Worm (Caenorhabditis elegans) whole organism, young adult: Measurements from ENCODE around the gene C25H3.15.

Experiments
- B0261.1 ChIP-seq: sonication (generic microtip); optimal IDR thresholded peaks from 2 replicates; lab custom pipeline; 2016; ENCODE audit warnings: mild to moderate bottlenecking, missing genetic modification characterization, moderate library complexity, missing compliant biosample characterization
- B0336.3 ChIP-seq: fragments of 200-800 bp; sonication (Bioruptor generic); IDR thresholded peaks from 2 replicates; pipeline ENCODE4 v1.3.6; 2022; ENCODE audit warnings: missing genetic modification characterization, missing compliant biosample characterization
- F23B12.7 ChIP-seq: sonication (generic microtip); optimal IDR thresholded peaks from 2 replicates; lab custom pipeline; 2017; ENCODE audit warnings: missing genetic modification characterization, mild to moderate bottlenecking, missing compliant biosample characterization, antibody characterized with exemption, moderate library complexity; ENCODE audit not compliant: insufficient read depth
- F49E8.2 ChIP-seq: sonication (generic microtip); optimal IDR thresholded peaks from 3 replicates; lab custom pipeline; 2017; ENCODE audit warnings: missing genetic modification characterization, mild to moderate bottlenecking, missing compliant biosample characterization, antibody characterized with exemption, moderate library complexity; ENCODE audit not compliant: insufficient read depth
- Y95B8A.8 ChIP-seq: fragments of 200-800 bp; sonication (Bioruptor generic); IDR thresholded peaks from 2 replicates; pipeline ENCODE4 v1.3.6; 2022; ENCODE audit warnings: missing genetic modification reagents, missing genetic modification characterization, missing compliant biosample characterization
- ama-1 ChIP-seq, 3 experiments: fragments of 150-350 bp in 1 of 3; sonication (generic microtip) in 2 of 3; optimal IDR thresholded peaks; 2 replicates each; lab custom pipeline; 2014 to 2018; ENCODE audit warnings: missing biosample characterization in 2 of 3, missing genetic modification characterization in 2 of 3, missing genetic modification reagents in 2 of 3
- aptf-3 ChIP-seq: fragments of 200-800 bp; sonication (Bioruptor generic); IDR thresholded peaks from 2 replicates; pipeline ENCODE4 v1.3.6; 2022; ENCODE audit warnings: missing genetic modification characterization, missing compliant biosample characterization
- atf-7 ChIP-seq: sonication (generic microtip); optimal IDR thresholded peaks from 2 replicates; lab custom pipeline; 2017; ENCODE audit warnings: mild to moderate bottlenecking, missing genetic modification characterization, missing compliant biosample characterization
- attf-5 ChIP-seq: fragments of 200-800 bp; sonication (Bioruptor generic); optimal IDR thresholded peaks from 2 replicates; lab custom pipeline; 2018; ENCODE audit warnings: mild to moderate bottlenecking, missing genetic modification characterization, missing compliant biosample characterization
- attf-6 ChIP-seq: fragments of 200-800 bp; sonication (Bioruptor generic); IDR thresholded peaks from 2 replicates; pipeline ENCODE4 v1.3.6; 2022; ENCODE audit warnings: missing genetic modification reagents, missing genetic modification characterization, missing compliant biosample characterization
- ccch-3 ChIP-seq: fragments of 200-800 bp; sonication (Bioruptor generic); optimal IDR thresholded peaks from 2 replicates; lab custom pipeline; 2018; ENCODE audit warnings: mild to moderate bottlenecking, missing genetic modification characterization, missing compliant biosample characterization
- cebp-1 ChIP-seq, 2 experiments: fragments of 200-800 bp in 1 of 2; sonication (Bioruptor generic) in 1 of 2; sonication (generic microtip) in 1 of 2; IDR thresholded peaks in 1 of 2; optimal IDR thresholded peaks in 1 of 2; 2 replicates each; pipeline versions ENCODE4 v1.3.6 to Lab custom; 2017 to 2022; ENCODE audit warnings: missing compliant biosample characterization in 2 of 2, missing genetic modification characterization in 2 of 2, mild to moderate bottlenecking in 1 of 2, missing genetic modification reagents in 1 of 2, moderate library complexity in 1 of 2
- cebp-2 ChIP-seq: fragments of 200-800 bp; sonication (Bioruptor generic); IDR thresholded peaks from 2 replicates; pipeline ENCODE4 v1.3.6; 2022; ENCODE audit warnings: missing genetic modification characterization, missing compliant biosample characterization
- ceh-100 ChIP-seq: fragments of 200-800 bp; sonication (Bioruptor generic); IDR thresholded peaks from 2 replicates; pipeline ENCODE4 v1.3.6; 2022; ENCODE audit warnings: missing genetic modification reagents, missing genetic modification characterization, missing compliant biosample characterization
- ceh-27 ChIP-seq: fragments of 200-800 bp; sonication (Bioruptor generic); optimal IDR thresholded peaks from 2 replicates; lab custom pipeline; 2018; ENCODE audit warnings: mild to moderate bottlenecking, missing genetic modification characterization, moderate library complexity, missing compliant biosample characterization
- ceh-79 ChIP-seq: sonication (generic microtip); optimal IDR thresholded peaks from 2 replicates; lab custom pipeline; 2017; ENCODE audit warnings: mild to moderate bottlenecking, missing genetic modification characterization, missing compliant biosample characterization
- chd-7 ChIP-seq: sonication (generic microtip); optimal IDR thresholded peaks from 2 replicates; lab custom pipeline; 2016; ENCODE audit warnings: mild to moderate bottlenecking, missing genetic modification characterization, moderate library complexity, missing compliant biosample characterization
- efl-1 ChIP-seq: fragments of 150-350 bp; optimal IDR thresholded peaks from 2 replicates; lab custom pipeline; 2014; ENCODE audit warnings: missing biosample characterization, missing genetic modification reagents, missing genetic modification characterization
- ets-4 ChIP-seq: fragments of 200-800 bp; sonication (Bioruptor generic); optimal IDR thresholded peaks from 2 replicates; lab custom pipeline; 2018; ENCODE audit warnings: mild to moderate bottlenecking, missing genetic modification characterization, missing compliant biosample characterization
- him-1 ChIP-seq: sonication (generic microtip); optimal IDR thresholded peaks from 2 replicates; lab custom pipeline; 2016; ENCODE audit warnings: missing genotype, missing genetic modification reagents, missing genetic modification characterization, missing compliant biosample characterization
- hlh-26 ChIP-seq: fragments of 200-800 bp; sonication (Bioruptor generic); conservative IDR thresholded peaks from 2 replicates; pipeline ENCODE4 v1.3.6; 2022; ENCODE audit warnings: missing genetic modification reagents, missing genetic modification characterization, missing compliant biosample characterization
- lin-26 ChIP-seq: fragments of 200-800 bp; sonication (Bioruptor generic); IDR thresholded peaks from 2 replicates; pipeline ENCODE4 v1.3.6; 2022; ENCODE audit warnings: missing genetic modification reagents, missing genetic modification characterization, missing compliant biosample characterization
- madf-10 ChIP-seq: sonication (generic microtip); optimal IDR thresholded peaks from 2 replicates; lab custom pipeline; 2016; ENCODE audit warnings: mild to moderate bottlenecking, missing genetic modification characterization, missing compliant biosample characterization
- madf-6 ChIP-seq: fragments of 200-800 bp; sonication (Bioruptor generic); IDR thresholded peaks from 2 replicates; pipeline ENCODE4 v1.3.6; 2022; ENCODE audit warnings: missing genetic modification reagents, missing genetic modification characterization, missing compliant biosample characterization
- madf-8 ChIP-seq: fragments of 200-800 bp; sonication (Bioruptor generic); conservative IDR thresholded peaks from 2 replicates; pipeline ENCODE4 v1.3.6; 2022; ENCODE audit warnings: missing genetic modification reagents, missing genetic modification characterization, missing compliant biosample characterization
- mcd-1 ChIP-seq: fragments of 200-800 bp; sonication (Bioruptor generic); IDR thresholded peaks from 2 replicates; pipeline ENCODE4 v1.3.6; 2022; ENCODE audit warnings: missing genetic modification reagents, missing genetic modification characterization, missing compliant biosample characterization
- nfyb-1 ChIP-seq: fragments of 200-800 bp; sonication (Bioruptor generic); IDR thresholded peaks from 2 replicates; pipeline ENCODE4 v1.3.6; 2022; ENCODE audit warnings: missing genetic modification reagents, missing genetic modification characterization, missing compliant biosample characterization
- nhr-120 ChIP-seq: fragments of 200-800 bp; sonication (Bioruptor generic); IDR thresholded peaks from 2 replicates; pipeline ENCODE4 v1.3.6; 2022; ENCODE audit warnings: missing genetic modification characterization, missing compliant biosample characterization
- nhr-80 ChIP-seq: sonication (generic microtip); optimal IDR thresholded peaks from 2 replicates; lab custom pipeline; 2016; ENCODE audit warnings: missing genetic modification characterization, missing compliant biosample characterization
- pbrm-1 ChIP-seq: fragments of 200-800 bp; sonication (Bioruptor generic); IDR thresholded peaks from 2 replicates; pipeline ENCODE4 v1.3.6; 2022; ENCODE audit warnings: missing genetic modification reagents, missing genetic modification characterization, missing compliant biosample characterization
- rec-8 ChIP-seq, 2 experiments: sonication (generic microtip); optimal IDR thresholded peaks; 2 replicates each; lab custom pipeline; 2016; ENCODE audit warnings: mild to moderate bottlenecking in 2 of 2, missing genetic modification characterization in 2 of 2, missing genetic modification reagents in 2 of 2, missing genotype in 2 of 2, missing biosample characterization in 1 of 2, missing compliant biosample characterization in 1 of 2, moderate library complexity in 1 of 2
- snpc-1.3 ChIP-seq: sonication (generic microtip); optimal IDR thresholded peaks from 2 replicates; lab custom pipeline; 2017; ENCODE audit warnings: missing genetic modification characterization, mild to moderate bottlenecking, missing compliant biosample characterization, antibody characterized with exemption, moderate library complexity, missing genotype, missing genetic modification reagents; ENCODE audit not compliant: insufficient read depth
- snpc-4 ChIP-seq, 5 experiments: fragments of 150-350 bp in 1 of 5; sonication (generic microtip) in 4 of 5; optimal IDR thresholded peaks; 2 replicates each; lab custom pipeline; 2014 to 2018; ENCODE audit warnings: missing genetic modification characterization in 5 of 5, missing biosample characterization in 3 of 5, antibody characterized with exemption in 2 of 5, mild to moderate bottlenecking in 2 of 5, missing compliant biosample characterization in 2 of 5, missing genotype in 2 of 5, moderate library complexity in 2 of 5, missing genetic modification reagents in 1 of 5
- somi-1 ChIP-seq: fragments of 200-800 bp; sonication (Bioruptor generic); optimal IDR thresholded peaks from 2 replicates; lab custom pipeline; 2018; ENCODE audit warnings: mild to moderate bottlenecking, missing genetic modification characterization, missing compliant biosample characterization
- sptf-2 ChIP-seq: fragments of 200-800 bp; sonication (Bioruptor generic); optimal IDR thresholded peaks from 2 replicates; lab custom pipeline; 2018; ENCODE audit warnings: mild to moderate bottlenecking, missing genetic modification characterization, missing compliant biosample characterization
- tbp1 ChIP-seq: fragments of 200-800 bp; sonication (Bioruptor generic); optimal IDR thresholded peaks from 2 replicates; lab custom pipeline; 2018; ENCODE audit warnings: mild to moderate bottlenecking, missing genetic modification characterization, missing compliant biosample characterization
- tlf-1 ChIP-seq: fragments of 200-800 bp; sonication (Bioruptor generic); optimal IDR thresholded peaks from 2 replicates; lab custom pipeline; 2018; ENCODE audit warnings: mild to moderate bottlenecking, missing genetic modification characterization, missing compliant biosample characterization
- xnd-1 ChIP-seq: sonication (generic microtip); optimal IDR thresholded peaks from 2 replicates; lab custom pipeline; 2016; ENCODE audit warnings: missing genotype, missing genetic modification reagents, missing genetic modification characterization, missing compliant biosample characterization
- ztf-26 ChIP-seq: sonication (generic microtip); optimal IDR thresholded peaks from 2 replicates; lab custom pipeline; 2017; ENCODE audit warnings: missing genetic modification characterization, missing compliant biosample characterization
- ztf-3 ChIP-seq: fragments of 200-800 bp; sonication (Bioruptor generic); optimal IDR thresholded peaks from 2 replicates; lab custom pipeline; 2018; ENCODE audit warnings: mild to moderate bottlenecking, missing genetic modification characterization, missing compliant biosample characterization
- ztf-6 ChIP-seq: fragments of 200-800 bp; sonication (Bioruptor generic); IDR thresholded peaks from 2 replicates; pipeline ENCODE4 v1.3.6; 2022; ENCODE audit warnings: missing genetic modification reagents, missing genetic modification characterization, missing compliant biosample characterization

Gene C25H3.15

DNA sequence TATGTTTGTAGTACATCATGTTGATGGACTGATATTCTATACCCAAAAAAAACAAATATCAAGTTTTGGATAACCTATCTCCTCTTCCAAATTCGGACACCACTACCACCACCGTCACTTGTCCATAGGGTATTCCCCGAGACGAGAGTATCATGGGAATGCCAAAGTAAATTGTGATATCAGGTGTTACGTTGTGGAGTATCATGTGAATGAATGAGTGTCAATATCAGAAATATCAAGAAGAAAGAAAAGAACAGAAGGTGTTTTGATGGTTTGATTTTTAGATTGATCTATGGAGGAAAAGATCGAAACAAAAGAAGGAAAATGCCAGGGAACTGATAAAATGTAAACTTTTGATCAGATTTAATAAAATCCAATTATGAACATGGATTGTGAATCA lies 33.1 kb downstream of the C25H3.15 start:
- TF ChIP-seq chd-7 (peak; percentile 33), sptf-2 (GFP tag; lab: Kevin White, UChicago) (no peak), lin-26 (GFP tag; lab: Robert Waterston, UW) (peak; percentile 51; the same call in 1 of the 2 replicates), cebp-2 (no peak), ztf-3 (GFP tag; lab: Kevin White, UChicago) (no peak), tlf-1 (GFP tag; lab: Kevin White, UChicago) (peak; percentile 25), snpc-4 (GFP tag; optimal IDR thresholded peaks at IDR 0.05; lab: Kevin White, UChicago) (no peak), snpc-4 (tag; optimal IDR thresholded peaks at IDR 0.05; lab: Kevin White, UChicago) (peak in 2 of 4 experiments; percentile 21 to 64), ztf-26 (tag; lab: Kevin White, UChicago) (peak; percentile 11), tbp1 (GFP tag; lab: Kevin White, UChicago) (peak; percentile 29), B0336.3 (GFP tag; lab: Robert Waterston, UW) (0 out of 2 replicates have a peak, but pooled peaks have one; percentile 20), snpc-1.3 (tag; lab: Kevin White, UChicago) (no peak), madf-8 (GFP tag; lab: Robert Waterston, UW) (no peak), cebp-1 (GFP tag; IDR thresholded peaks at IDR 0.05; lab: Robert Waterston, UW) (no peak), cebp-1 (tag; optimal IDR thresholded peaks at IDR 0.05; lab: Kevin White, UChicago) (peak; percentile 52), atf-7 (tag; lab: Kevin White, UChicago) (peak; percentile 41), nhr-80 (tag; lab: Kevin White, UChicago) (peak; percentile 58), attf-5 (GFP tag; lab: Kevin White, UChicago) (peak; percentile 37)

DNA sequence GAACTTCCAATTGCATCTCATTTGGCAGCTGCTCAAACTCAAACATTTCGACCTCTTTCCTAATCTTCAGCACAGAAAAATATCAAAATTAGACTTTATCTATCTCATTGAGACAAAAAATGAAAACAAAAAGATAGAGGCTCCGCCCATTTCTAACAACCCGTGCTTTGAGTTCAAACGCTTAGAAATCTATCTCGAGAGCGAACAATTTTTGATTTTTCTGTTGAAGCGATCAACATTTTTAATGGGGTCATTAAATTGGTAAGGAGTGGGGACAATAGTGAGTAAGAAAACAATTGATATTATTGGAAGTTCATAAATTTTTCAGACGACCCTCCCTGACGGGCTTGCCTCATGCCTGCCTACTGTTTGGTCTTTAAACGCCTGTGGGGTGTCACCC lies 33.7 kb downstream of the C25H3.15 start, which contains the start of the genes C25H3.10 and C25H3.1:
TSS of gene C25H3.10 (minus strand) at position 101 of the 400 bp plus-strand sequence.
TSS of gene C25H3.1 (plus strand) at position 203 of the 400 bp plus-strand sequence.
- TF ChIP-seq aptf-3 (GFP tag; lab: Robert Waterston, UW) (no peak), attf-5 (GFP tag; lab: Kevin White, UChicago) (no peak)

DNA sequence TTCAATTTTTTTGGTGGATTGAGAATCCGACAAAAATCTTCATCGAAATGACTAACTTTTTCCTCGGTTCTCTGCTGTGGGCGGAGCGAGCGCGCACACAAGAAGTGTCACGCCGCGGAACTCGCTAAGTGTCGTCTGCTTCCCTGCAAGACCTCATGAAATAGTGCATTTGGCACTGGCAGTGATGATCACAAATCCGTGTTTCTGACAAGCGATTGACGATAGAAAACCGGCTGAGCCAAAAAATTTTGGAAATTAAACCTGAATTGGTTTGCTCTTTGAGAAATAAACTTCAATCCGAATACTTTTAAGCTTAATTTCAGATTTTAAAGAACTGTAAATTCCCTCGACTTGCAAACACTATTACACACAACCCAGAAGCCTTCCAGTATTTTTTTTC lies 36.4 kb downstream of the C25H3.15 start:
- TF ChIP-seq B0336.3 (GFP tag; lab: Robert Waterston, UW) (peak; percentile 60; the same call in 1 of the 2 replicates), B0261.1 (no peak), rec-8 (tag; optimal IDR thresholded peaks at IDR 0.05; lab: Kevin White, UChicago) (peak in 1 of 2 experiments; percentile 3), ceh-100 (GFP tag; lab: Robert Waterston, UW) (no peak), F49E8.2 (peak; percentile 64), hlh-26 (GFP tag; lab: Robert Waterston, UW) (no peak), mcd-1 (GFP tag; lab: Robert Waterston, UW) (peak; percentile 77), somi-1 (GFP tag; lab: Kevin White, UChicago) (no peak), ztf-6 (GFP tag; lab: Robert Waterston, UW) (no peak), F23B12.7 (tag; lab: Kevin White, UChicago) (peak; percentile 39), ceh-79 (tag; lab: Kevin White, UChicago) (no peak), nhr-120 (GFP tag; lab: Robert Waterston, UW) (no peak), pbrm-1 (peak; percentile 96), ztf-26 (tag; lab: Kevin White, UChicago) (no peak), madf-8 (GFP tag; lab: Robert Waterston, UW) (peak; percentile 34; the same call in 1 of the 2 replicates), ets-4 (GFP tag; lab: Kevin White, UChicago) (no peak), efl-1 (GFP tag; lab: Kevin White, UChicago) (no peak), Y95B8A.8 (no peak), ama-1 (optimal IDR thresholded peaks at IDR 0.05; lab: Kevin White, UChicago) (peak; percentile 86), ama-1 (GFP tag; optimal IDR thresholded peaks at IDR 0.05; lab: Kevin White, UChicago) (no peak), madf-6 (GFP tag; lab: Robert Waterston, UW) (peak; percentile 63), aptf-3 (GFP tag; lab: Robert Waterston, UW) (no peak), tlf-1 (GFP tag; lab: Kevin White, UChicago) (no peak), lin-26 (GFP tag; lab: Robert Waterston, UW) (no peak), attf-6 (GFP tag; lab: Robert Waterston, UW) (peak; percentile 89; the same call in 1 of the 2 replicates), xnd-1 (tag; lab: Kevin White, UChicago) (peak; percentile 32), him-1 (tag; lab: Kevin White, UChicago) (peak; percentile 88), ceh-27 (GFP tag; lab: Kevin White, UChicago) (peak; percentile 9), madf-10 (tag; lab: Kevin White, UChicago) (no peak), nfyb-1 (peak; percentile 53), ccch-3 (no peak)
